Worm (Caenorhabditis elegans) whole organism, dauer: Measurements from ENCODE around the gene frh-1.

Source experiments
- unc-62 ChIP-seq: sonication (generic microtip); optimal IDR thresholded peaks from 2 replicates; lab custom pipeline; 2017; ENCODE audit warnings: missing biosample characterization, missing genetic modification reagents, missing genetic modification characterization

The frh-1 gene

ce11 chrII:5968037-5968436 lies 50.8 kb downstream of the frh-1 start, which contains the start of gene B0034.1:
Gene B0034.1 (plus strand): TSS chrII:5968337.
- no peak for TF ChIP-seq unc-62
